Worm (Caenorhabditis elegans): ENCODE results near the gene klp-4.

ce11 chrX:3226348-3227229 is 48.1 kb upstream of the klp-4 start:
- no peak for TF ChIP-seq ama-1 (optimal IDR thresholded peaks at IDR 0.05)
- no peak for TF ChIP-seq snpc-4 (tag; optimal IDR thresholded peaks at IDR 0.05)
- TF ChIP-seq lin-13 (GFP tag; optimal IDR thresholded peaks at IDR 0.05), result no peak
- TF ChIP-seq lin-39 (tag; optimal IDR thresholded peaks at IDR 0.05), result no peak
- no peak for TF ChIP-seq nhr-237 (tag; optimal IDR thresholded peaks at IDR 0.05)
- TF ChIP-seq nhr-129 (tag; optimal IDR thresholded peaks at IDR 0.05), result no peak
- TF ChIP-seq ZK546.5 (tag; optimal IDR thresholded peaks at IDR 0.05), result no peak

Measured in whole organism, L2 larva.